Worm (Caenorhabditis elegans): Measurements from ENCODE around the gene cox-14.

DNA sequence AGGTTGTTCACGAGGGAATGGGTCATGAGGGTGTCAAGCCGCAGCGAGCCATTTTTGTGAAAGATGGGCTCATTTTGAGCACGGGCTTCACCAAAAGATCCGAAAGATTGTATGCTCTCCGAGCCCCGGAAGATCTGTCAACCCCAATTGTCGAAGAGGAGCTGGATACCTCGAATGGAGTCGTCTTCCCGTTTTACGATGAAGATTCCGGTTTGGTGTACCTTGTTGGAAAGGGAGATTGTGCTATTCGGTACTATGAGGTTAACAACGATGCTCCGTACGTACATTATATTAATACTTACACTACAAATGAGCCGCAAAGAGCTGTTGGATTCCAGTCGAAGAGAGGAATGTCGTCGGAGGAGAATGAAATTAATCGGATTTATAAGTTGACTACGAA lies 32.4 kb downstream of the cox-14 start:
- TF ChIP-seq nhr-12 (tag; optimal IDR thresholded peaks at IDR 0.05) (no peak), ama-1 (optimal IDR thresholded peaks at IDR 0.05) (no peak), zag-1 (tag; optimal IDR thresholded peaks at IDR 0.05) (no peak), hlh-4 (tag; optimal IDR thresholded peaks at IDR 0.05) (no peak)
